Worm (Caenorhabditis elegans) whole organism, L1 larva: ENCODE data around the gene dpy-1.

Source experiments
- C04F5.9 ChIP-seq: sonication (generic microtip); optimal IDR thresholded peaks from 2 replicates; lab custom pipeline; 2016; ENCODE audit warnings: missing genetic modification characterization, missing compliant biosample characterization
- C16A3.4 ChIP-seq: fragments of 150-350 bp; optimal IDR thresholded peaks from 2 replicates; lab custom pipeline; 2014; ENCODE audit warnings: missing biosample characterization, missing genetic modification characterization
- F16B12.6 ChIP-seq: fragments of 150-350 bp; optimal IDR thresholded peaks from 2 replicates; lab custom pipeline; 2014; ENCODE audit warnings: missing biosample characterization, missing genetic modification characterization
- Y116A8C.19 ChIP-seq: sonication (generic microtip); optimal IDR thresholded peaks from 2 replicates; lab custom pipeline; 2016; ENCODE audit warnings: missing compliant biosample characterization, missing genetic modification characterization, borderline replicate concordance
- aly-2 ChIP-seq: fragments of 150-350 bp; optimal IDR thresholded peaks from 2 replicates; lab custom pipeline; 2014; ENCODE audit warnings: missing biosample characterization, missing genetic modification characterization
- blmp-1 ChIP-seq: fragments of 150-350 bp; optimal IDR thresholded peaks from 2 replicates; lab custom pipeline; 2014; ENCODE audit warnings: missing biosample characterization, missing genetic modification characterization
- ceh-63 ChIP-seq: fragments of 200-800 bp; sonication (Bioruptor generic); optimal IDR thresholded peaks from 2 replicates; lab custom pipeline; 2018; ENCODE audit warnings: mild to moderate bottlenecking, missing genetic modification characterization, missing compliant biosample characterization
- ceh-8 ChIP-seq: fragments of 200-800 bp; sonication (Bioruptor generic); optimal IDR thresholded peaks from 2 replicates; lab custom pipeline; 2018; ENCODE audit warnings: mild to moderate bottlenecking, missing genetic modification characterization, moderate library complexity, missing compliant biosample characterization
- ceh-82 ChIP-seq, 3 experiments: fragments of 150-350 bp in 1 of 3; sonication (generic microtip) in 2 of 3; optimal IDR thresholded peaks; 2 replicates each; lab custom pipeline; 2014 to 2017; ENCODE audit warnings: missing biosample characterization in 3 of 3, missing genetic modification characterization in 3 of 3
- ceh-88 ChIP-seq: fragments of 200-800 bp; sonication (Bioruptor generic); IDR thresholded peaks from 2 replicates; pipeline ENCODE4 v1.3.6; 2022; ENCODE audit warnings: missing genetic modification characterization, missing compliant biosample characterization
- ceh-90 ChIP-seq: sonication (generic microtip); optimal IDR thresholded peaks from 2 replicates; lab custom pipeline; 2016; ENCODE audit warnings: missing genetic modification characterization, missing compliant biosample characterization
- ces-1 ChIP-seq: fragments of 150-350 bp; optimal IDR thresholded peaks from 2 replicates; lab custom pipeline; 2014; ENCODE audit warnings: missing biosample characterization, missing genetic modification reagents, missing genetic modification characterization
- dpl-1 ChIP-seq, 3 experiments: fragments of 150-350 bp in 2 of 3; sonication (generic microtip) in 1 of 3; optimal IDR thresholded peaks; 2 replicates each; lab custom pipeline; 2014 to 2017; ENCODE audit warnings: missing biosample characterization in 3 of 3, missing genetic modification characterization in 3 of 3, missing genetic modification reagents in 3 of 3
- elt-2 ChIP-seq: sonication (generic microtip); optimal IDR thresholded peaks from 2 replicates; lab custom pipeline; 2016; ENCODE audit warnings: missing genetic modification characterization, mild to moderate bottlenecking, inconsistent platforms, missing compliant biosample characterization, missing genetic modification reagents
- elt-3 ChIP-seq, 6 experiments: fragments of 150-350 bp in 1 of 6; sonication (generic microtip); optimal IDR thresholded peaks; 2 replicates each; lab custom pipeline; 2017 to 2018; ENCODE audit warnings: missing biosample characterization in 6 of 6, missing genetic modification characterization in 6 of 6, inconsistent platforms in 1 of 6
- ets-5 ChIP-seq: fragments of 200-800 bp; sonication (Bioruptor generic); IDR thresholded peaks from 2 replicates; pipeline ENCODE4 v1.3.6; 2022; ENCODE audit warnings: missing genetic modification characterization, missing compliant biosample characterization
- fkh-10 ChIP-seq: sonication (generic microtip); optimal IDR thresholded peaks from 2 replicates; lab custom pipeline; 2017; ENCODE audit warnings: missing biosample characterization, missing genetic modification reagents, missing genetic modification characterization
- hlh-17 ChIP-seq: fragments of 200-800 bp; sonication (Bioruptor generic); optimal IDR thresholded peaks from 2 replicates; lab custom pipeline; 2018; ENCODE audit warnings: missing genetic modification characterization, mild to moderate bottlenecking, missing compliant biosample characterization, moderate library complexity, borderline replicate concordance
- hlh-4 ChIP-seq: sonication (generic microtip); optimal IDR thresholded peaks from 2 replicates; lab custom pipeline; 2016; ENCODE audit warnings: mild to moderate bottlenecking, missing genetic modification characterization, missing compliant biosample characterization
- hpl-2 ChIP-seq: fragments of 150-350 bp; optimal IDR thresholded peaks from 2 replicates; lab custom pipeline; 2014; ENCODE audit warnings: missing biosample characterization, missing genetic modification reagents, missing genetic modification characterization
- isw-1 ChIP-seq: fragments of 200-800 bp; sonication (Bioruptor generic); IDR thresholded peaks from 2 replicates; pipeline ENCODE4 v1.3.6; 2022; ENCODE audit warnings: missing genetic modification characterization, missing compliant biosample characterization
- lin-13 ChIP-seq: fragments of 150-350 bp; optimal IDR thresholded peaks from 2 replicates; lab custom pipeline; 2014; ENCODE audit warnings: missing biosample characterization, missing genetic modification reagents, missing genetic modification characterization
- lin-14 ChIP-seq: fragments of 200-800 bp; sonication (Bioruptor generic); optimal IDR thresholded peaks from 2 replicates; lab custom pipeline; 2018; ENCODE audit warnings: mild to moderate bottlenecking, missing genetic modification characterization, moderate library complexity, missing compliant biosample characterization
- lin-15B ChIP-seq: fragments of 150-350 bp; sonication (generic microtip); optimal IDR thresholded peaks from 3 replicates; lab custom pipeline; 2014; ENCODE audit warnings: missing biosample characterization, missing genetic modification characterization
- lin-35 ChIP-seq, 2 experiments: fragments of 150-350 bp; optimal IDR thresholded peaks; 2 replicates each; lab custom pipeline; 2014; ENCODE audit warnings: missing biosample characterization in 2 of 2, missing genetic modification characterization in 2 of 2, missing genetic modification reagents in 2 of 2
- lin-39 ChIP-seq: fragments of 150-350 bp; optimal IDR thresholded peaks from 2 replicates; lab custom pipeline; 2014; ENCODE audit warnings: missing biosample characterization, missing genetic modification reagents, missing genetic modification characterization
- lsy-2 ChIP-seq, 2 experiments: fragments of 150-350 bp; optimal IDR thresholded peaks; 2 replicates each; lab custom pipeline; 2014; ENCODE audit warnings: missing biosample characterization in 2 of 2, missing genetic modification characterization in 2 of 2
- mab-9 ChIP-seq: fragments of 200-800 bp; sonication (Bioruptor generic); IDR thresholded peaks from 2 replicates; pipeline ENCODE4 v1.3.6; 2022; ENCODE audit warnings: missing genetic modification reagents, missing genetic modification characterization, missing compliant biosample characterization
- mep-1 ChIP-seq: fragments of 150-350 bp; optimal IDR thresholded peaks from 2 replicates; lab custom pipeline; 2014; ENCODE audit warnings: missing biosample characterization, missing genetic modification characterization
- nhr-11 ChIP-seq: fragments of 150-350 bp; optimal IDR thresholded peaks from 2 replicates; lab custom pipeline; 2014; ENCODE audit warnings: missing biosample characterization, missing genetic modification characterization
- nhr-19 ChIP-seq: fragments of 200-800 bp; sonication (Bioruptor generic); conservative IDR thresholded peaks from 2 replicates; pipeline ENCODE4 v1.3.6; 2022; ENCODE audit warnings: missing genetic modification characterization, missing compliant biosample characterization
- nhr-20 ChIP-seq: sonication (generic microtip); optimal IDR thresholded peaks from 2 replicates; lab custom pipeline; 2016; ENCODE audit warnings: mild to moderate bottlenecking, missing genetic modification characterization, missing compliant biosample characterization
- nhr-237 ChIP-seq: fragments of 150-350 bp; optimal IDR thresholded peaks from 2 replicates; lab custom pipeline; 2014; ENCODE audit warnings: missing biosample characterization, missing genetic modification characterization
- nhr-28 ChIP-seq: fragments of 150-350 bp; optimal IDR thresholded peaks from 2 replicates; lab custom pipeline; 2014; ENCODE audit warnings: missing biosample characterization, missing genetic modification characterization
- nhr-47 ChIP-seq: sonication (generic microtip); optimal IDR thresholded peaks from 2 replicates; lab custom pipeline; 2016; ENCODE audit warnings: mild to moderate bottlenecking, missing genetic modification characterization, moderate library complexity, missing compliant biosample characterization
- nhr-71 ChIP-seq: sonication (generic microtip); optimal IDR thresholded peaks from 2 replicates; lab custom pipeline; 2016; ENCODE audit warnings: mild to moderate bottlenecking, missing genetic modification characterization, moderate library complexity, missing compliant biosample characterization
- nhr-77 ChIP-seq: fragments of 150-350 bp; optimal IDR thresholded peaks from 2 replicates; lab custom pipeline; 2014; ENCODE audit warnings: missing biosample characterization, missing genetic modification characterization
- nhr-85 ChIP-seq: sonication (generic microtip); peaks from one replicate; lab custom pipeline; 2016; ENCODE audit warnings: missing genetic modification characterization, inconsistent platforms, missing compliant biosample characterization
- pag-3 ChIP-seq: sonication (generic microtip); optimal IDR thresholded peaks from 2 replicates; lab custom pipeline; 2017; ENCODE audit warnings: missing genetic modification characterization, mild to moderate bottlenecking, missing compliant biosample characterization, antibody characterized with exemption, borderline replicate concordance; ENCODE audit not compliant: insufficient read depth
- pax-3 ChIP-seq: fragments of 200-800 bp; sonication (Bioruptor generic); optimal IDR thresholded peaks from 2 replicates; lab custom pipeline; 2018; ENCODE audit warnings: mild to moderate bottlenecking, missing genetic modification characterization, moderate library complexity, missing compliant biosample characterization
- rnt-1 ChIP-seq: sonication (generic microtip); optimal IDR thresholded peaks from 2 replicates; lab custom pipeline; 2016; ENCODE audit warnings: mild to moderate bottlenecking, missing genetic modification characterization, moderate library complexity, missing compliant biosample characterization
- snpc-4 ChIP-seq: fragments of 150-350 bp; optimal IDR thresholded peaks from 2 replicates; lab custom pipeline; 2014; ENCODE audit warnings: missing biosample characterization, missing genetic modification characterization
- snu-23 ChIP-seq: sonication (generic microtip); optimal IDR thresholded peaks from 2 replicates; lab custom pipeline; 2016; ENCODE audit warnings: missing genetic modification characterization, missing compliant biosample characterization
- swsn-7 ChIP-seq: sonication (generic microtip); optimal IDR thresholded peaks from 2 replicates; lab custom pipeline; 2016; ENCODE audit warnings: missing genetic modification characterization, missing compliant biosample characterization
- tlp-1 ChIP-seq: fragments of 150-350 bp; optimal IDR thresholded peaks from 2 replicates; lab custom pipeline; 2014; ENCODE audit warnings: missing biosample characterization, missing genetic modification characterization
- unc-130 ChIP-seq: fragments of 150-350 bp; optimal IDR thresholded peaks from 2 replicates; lab custom pipeline; 2017; ENCODE audit warnings: missing biosample characterization, missing genetic modification characterization, inconsistent platforms
- unc-30 ChIP-seq: sonication (generic microtip); optimal IDR thresholded peaks from 2 replicates; lab custom pipeline; 2017; ENCODE audit warnings: missing biosample characterization, missing genetic modification characterization
- unc-98 ChIP-seq: fragments of 200-800 bp; sonication (Bioruptor generic); IDR thresholded peaks from 2 replicates; pipeline ENCODE4 v1.3.6; 2022; ENCODE audit warnings: missing genetic modification characterization, missing compliant biosample characterization
- vab-15 ChIP-seq: sonication (generic microtip); optimal IDR thresholded peaks from 2 replicates; lab custom pipeline; 2017; ENCODE audit warnings: missing genotype, mild to moderate bottlenecking, missing genetic modification characterization, missing compliant biosample characterization
- xbp-1 ChIP-seq: sonication (generic microtip); optimal IDR thresholded peaks from 2 replicates; lab custom pipeline; 2016; ENCODE audit warnings: missing genetic modification characterization, missing compliant biosample characterization
- zag-1 ChIP-seq: fragments of 150-350 bp; optimal IDR thresholded peaks from 2 replicates; lab custom pipeline; 2014; ENCODE audit warnings: missing biosample characterization, missing genetic modification characterization
- ztf-11 ChIP-seq, 2 experiments: sonication (generic microtip); optimal IDR thresholded peaks; 2 replicates each; lab custom pipeline; 2016 to 2017; ENCODE audit warnings: missing genetic modification characterization in 2 of 2, missing biosample characterization in 1 of 2, missing compliant biosample characterization in 1 of 2

Gene dpy-1

DNA sequence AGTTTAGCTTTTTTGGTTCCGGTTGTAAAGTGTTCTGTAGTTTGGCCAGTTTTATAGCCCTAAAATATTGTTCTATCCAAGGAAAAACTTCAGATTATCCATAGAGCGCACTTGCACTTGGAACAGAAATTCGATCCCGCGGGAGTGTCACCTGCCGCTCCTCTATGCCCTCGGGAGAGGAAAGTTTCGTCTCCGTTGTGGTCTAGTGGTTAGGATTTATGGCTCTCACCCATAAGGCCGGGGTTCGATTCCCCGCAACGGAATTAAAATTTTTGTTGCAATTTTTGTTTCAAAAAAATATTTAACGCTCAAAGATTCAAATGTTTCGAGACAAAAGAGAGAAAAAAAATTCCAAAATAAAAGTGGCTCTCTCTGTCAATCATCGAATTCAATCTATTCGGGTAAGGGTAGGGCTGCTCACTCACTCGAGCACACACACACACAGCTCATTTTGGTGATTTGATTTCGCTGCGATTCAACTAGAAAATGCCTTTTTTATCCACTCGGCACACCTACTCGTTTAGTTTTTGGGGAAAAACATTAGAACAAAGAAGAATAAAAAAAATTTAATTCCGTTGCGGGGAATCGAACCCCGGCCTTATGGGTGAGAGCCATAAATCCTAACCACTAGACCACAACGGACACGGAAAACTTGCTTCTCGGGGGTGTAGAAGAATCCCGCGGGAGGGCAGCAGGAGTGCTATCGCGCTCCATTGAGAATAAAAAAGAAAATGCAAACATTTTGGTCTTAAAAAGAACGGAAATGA is 15.3 kb downstream of the dpy-1 start:
- TF ChIP-seq Y116A8C.19 (tag; lab: Kevin White, UChicago) (no peak), lsy-2 (tag; optimal IDR thresholded peaks at IDR 0.05; lab: Kevin White, UChicago) (peak; percentile 33 to 44), nhr-77 (tag; lab: Kevin White, UChicago) (peak; percentile 2), lin-39 (no peak), rnt-1 (tag; lab: Kevin White, UChicago) (peak; percentile 83), ztf-11 (tag; optimal IDR thresholded peaks at IDR 0.05; lab: Kevin White, UChicago) (no peak), xbp-1 (tag; lab: Kevin White, UChicago) (peak; percentile 25), ets-5 (GFP tag; lab: Robert Waterston, UW) (no peak), nhr-28 (tag; lab: Kevin White, UChicago) (no peak), tlp-1 (tag; lab: Kevin White, UChicago) (no peak), nhr-19 (GFP tag; lab: Robert Waterston, UW) (peak; percentile 64), nhr-11 (tag; lab: Kevin White, UChicago) (no peak), fkh-10 (GFP tag; lab: Kevin White, UChicago) (no peak), unc-98 (GFP tag; lab: Robert Waterston, UW) (no peak), snu-23 (GFP tag; lab: Kevin White, UChicago) (peak; percentile 54), swsn-7 (peak; percentile 3), lin-14 (GFP tag; lab: Kevin White, UChicago) (peak; percentile 25), zag-1 (tag; lab: Kevin White, UChicago) (no peak), unc-30 (tag; lab: Kevin White, UChicago) (no peak), elt-2 (tag; lab: Kevin White, UChicago) (no peak), ceh-90 (tag; lab: Kevin White, UChicago) (no peak), F16B12.6 (tag; lab: Kevin White, UChicago) (no peak), mep-1 (tag; lab: Kevin White, UChicago) (peak; percentile 2), mab-9 (GFP tag; lab: Robert Waterston, UW) (no peak), nhr-237 (tag; lab: Kevin White, UChicago) (no peak), C16A3.4 (tag; lab: Kevin White, UChicago) (peak; percentile 23), vab-15 (tag; lab: Kevin White, UChicago) (no peak), ceh-8 (GFP tag; lab: Kevin White, UChicago) (no peak), pax-3 (tag; lab: Kevin White, UChicago) (no peak), hpl-2 (GFP tag; lab: Kevin White, UChicago) (no peak), elt-3 (tag; optimal IDR thresholded peaks at IDR 0.05; lab: Kevin White, UChicago) (no peak), lin-13 (GFP tag; lab: Kevin White, UChicago) (peak; percentile 20), blmp-1 (tag; lab: Kevin White, UChicago) (no peak), nhr-20 (tag; lab: Kevin White, UChicago) (peak; percentile 40), C04F5.9 (tag; lab: Kevin White, UChicago) (no peak), hlh-4 (no peak), lin-35 (GFP tag; optimal IDR thresholded peaks at IDR 0.05; lab: Kevin White, UChicago) (peak; percentile 30 to 57), dpl-1 (GFP tag; optimal IDR thresholded peaks at IDR 0.05; lab: Kevin White, UChicago) (peak in 2 of 3 experiments; percentile 43 to 53), hlh-17 (GFP tag; lab: Kevin White, UChicago) (no peak), ceh-88 (no peak), nhr-47 (tag; lab: Kevin White, UChicago) (peak; percentile 26), isw-1 (GFP tag; lab: Robert Waterston, UW) (no peak), lin-15B (tag; lab: Kevin White, UChicago) (peak; percentile 5), unc-130 (tag; lab: Kevin White, UChicago) (no peak), nhr-85 (tag; lab: Kevin White, UChicago) (peak; percentile 63), aly-2 (tag; lab: Kevin White, UChicago) (no peak), ceh-82 (tag; optimal IDR thresholded peaks at IDR 0.05; lab: Kevin White, UChicago) (peak in 1 of 3 experiments; percentile 19), ces-1 (GFP tag; lab: Kevin White, UChicago) (no peak), snpc-4 (tag; lab: Kevin White, UChicago) (no peak), pag-3 (no peak), ceh-63 (GFP tag; lab: Kevin White, UChicago) (peak; percentile 40), nhr-71 (tag; lab: Kevin White, UChicago) (peak; percentile 52)
